Worm (Caenorhabditis elegans) whole organism, L1 larva: ENCODE measurements around the gene C53C11.2.

ENCODE experiments used
- F16B12.6 ChIP-seq: fragments of 150-350 bp; optimal IDR thresholded peaks from 2 replicates; lab custom pipeline; 2014; ENCODE audit warnings: missing biosample characterization, missing genetic modification characterization
- alr-1 ChIP-seq: fragments of 200-800 bp; sonication (Bioruptor generic); optimal IDR thresholded peaks from 2 replicates; lab custom pipeline; 2018; ENCODE audit warnings: borderline replicate concordance, mild to moderate bottlenecking, missing genetic modification characterization, missing compliant biosample characterization
- aly-2 ChIP-seq: fragments of 150-350 bp; optimal IDR thresholded peaks from 2 replicates; lab custom pipeline; 2014; ENCODE audit warnings: missing biosample characterization, missing genetic modification characterization
- ceh-8 ChIP-seq: fragments of 200-800 bp; sonication (Bioruptor generic); optimal IDR thresholded peaks from 2 replicates; lab custom pipeline; 2018; ENCODE audit warnings: mild to moderate bottlenecking, missing genetic modification characterization, moderate library complexity, missing compliant biosample characterization
- ceh-82 ChIP-seq, 3 experiments: fragments of 150-350 bp in 1 of 3; sonication (generic microtip) in 2 of 3; optimal IDR thresholded peaks; 2 replicates each; lab custom pipeline; 2014 to 2017; ENCODE audit warnings: missing biosample characterization in 3 of 3, missing genetic modification characterization in 3 of 3
- efl-1 ChIP-seq, 4 experiments: fragments of 150-350 bp; optimal IDR thresholded peaks in 3 of 4; peaks in 1 of 4; 1 replicate in 1 of 4; 2 replicates in 3 of 4; lab custom pipeline; 2014; ENCODE audit warnings: missing biosample characterization in 2 of 4, missing genetic modification characterization in 2 of 4, missing genetic modification reagents in 2 of 4
- elt-2 ChIP-seq: sonication (generic microtip); optimal IDR thresholded peaks from 2 replicates; lab custom pipeline; 2016; ENCODE audit warnings: missing genetic modification characterization, mild to moderate bottlenecking, inconsistent platforms, missing compliant biosample characterization, missing genetic modification reagents
- fkh-10 ChIP-seq: sonication (generic microtip); optimal IDR thresholded peaks from 2 replicates; lab custom pipeline; 2017; ENCODE audit warnings: missing biosample characterization, missing genetic modification reagents, missing genetic modification characterization
- fkh-4 ChIP-seq: sonication (generic microtip); optimal IDR thresholded peaks from 2 replicates; lab custom pipeline; 2016; ENCODE audit warnings: missing compliant biosample characterization, missing genetic modification characterization, borderline replicate concordance
- fkh-8 ChIP-seq: sonication (generic microtip); optimal IDR thresholded peaks from 2 replicates; lab custom pipeline; 2016; ENCODE audit warnings: mild to moderate bottlenecking, missing genetic modification characterization, missing compliant biosample characterization
- isw-1 ChIP-seq: fragments of 200-800 bp; sonication (Bioruptor generic); IDR thresholded peaks from 2 replicates; pipeline ENCODE4 v1.3.6; 2022; ENCODE audit warnings: missing genetic modification characterization, missing compliant biosample characterization
- lin-13 ChIP-seq: fragments of 150-350 bp; optimal IDR thresholded peaks from 2 replicates; lab custom pipeline; 2014; ENCODE audit warnings: missing biosample characterization, missing genetic modification reagents, missing genetic modification characterization
- lin-14 ChIP-seq: fragments of 200-800 bp; sonication (Bioruptor generic); optimal IDR thresholded peaks from 2 replicates; lab custom pipeline; 2018; ENCODE audit warnings: mild to moderate bottlenecking, missing genetic modification characterization, moderate library complexity, missing compliant biosample characterization
- lin-15B ChIP-seq: fragments of 150-350 bp; sonication (generic microtip); optimal IDR thresholded peaks from 3 replicates; lab custom pipeline; 2014; ENCODE audit warnings: missing biosample characterization, missing genetic modification characterization
- lin-35 ChIP-seq, 2 experiments: fragments of 150-350 bp; optimal IDR thresholded peaks; 2 replicates each; lab custom pipeline; 2014; ENCODE audit warnings: missing biosample characterization in 2 of 2, missing genetic modification characterization in 2 of 2, missing genetic modification reagents in 2 of 2
- lir-3 ChIP-seq: sonication (generic microtip); optimal IDR thresholded peaks from 2 replicates; lab custom pipeline; 2016; ENCODE audit warnings: mild to moderate bottlenecking, missing genetic modification characterization, moderate library complexity, missing compliant biosample characterization; ENCODE audit not compliant: poor library complexity
- mab-9 ChIP-seq: fragments of 200-800 bp; sonication (Bioruptor generic); IDR thresholded peaks from 2 replicates; pipeline ENCODE4 v1.3.6; 2022; ENCODE audit warnings: missing genetic modification reagents, missing genetic modification characterization, missing compliant biosample characterization
- mep-1 ChIP-seq: fragments of 150-350 bp; optimal IDR thresholded peaks from 2 replicates; lab custom pipeline; 2014; ENCODE audit warnings: missing biosample characterization, missing genetic modification characterization
- nhr-28 ChIP-seq: fragments of 150-350 bp; optimal IDR thresholded peaks from 2 replicates; lab custom pipeline; 2014; ENCODE audit warnings: missing biosample characterization, missing genetic modification characterization
- nhr-71 ChIP-seq: sonication (generic microtip); optimal IDR thresholded peaks from 2 replicates; lab custom pipeline; 2016; ENCODE audit warnings: mild to moderate bottlenecking, missing genetic modification characterization, moderate library complexity, missing compliant biosample characterization
- nhr-76 ChIP-seq: sonication (generic microtip); optimal IDR thresholded peaks from 2 replicates; lab custom pipeline; 2017; ENCODE audit warnings: missing biosample characterization, missing genetic modification characterization
- nhr-84 ChIP-seq: sonication (generic microtip); optimal IDR thresholded peaks from 2 replicates; lab custom pipeline; 2017; ENCODE audit warnings: missing biosample characterization, missing genetic modification characterization
- nhr-90 ChIP-seq: sonication (generic microtip); optimal IDR thresholded peaks from 2 replicates; lab custom pipeline; 2016; ENCODE audit warnings: mild to moderate bottlenecking, missing genetic modification characterization, missing compliant biosample characterization; ENCODE audit not compliant: poor library complexity
- pag-3 ChIP-seq: sonication (generic microtip); optimal IDR thresholded peaks from 2 replicates; lab custom pipeline; 2017; ENCODE audit warnings: missing genetic modification characterization, mild to moderate bottlenecking, missing compliant biosample characterization, antibody characterized with exemption, borderline replicate concordance; ENCODE audit not compliant: insufficient read depth
- pax-3 ChIP-seq: fragments of 200-800 bp; sonication (Bioruptor generic); optimal IDR thresholded peaks from 2 replicates; lab custom pipeline; 2018; ENCODE audit warnings: mild to moderate bottlenecking, missing genetic modification characterization, moderate library complexity, missing compliant biosample characterization
- pqm-1 ChIP-seq: sonication (generic microtip); optimal IDR thresholded peaks from 3 replicates; lab custom pipeline; 2017; ENCODE audit warnings: missing biosample characterization, missing genetic modification characterization
- skn-1 ChIP-seq: fragments of 150-350 bp; optimal IDR thresholded peaks from 2 replicates; lab custom pipeline; 2014; ENCODE audit warnings: missing biosample characterization, missing genetic modification characterization
- snu-23 ChIP-seq: sonication (generic microtip); optimal IDR thresholded peaks from 2 replicates; lab custom pipeline; 2016; ENCODE audit warnings: missing genetic modification characterization, missing compliant biosample characterization
- tlp-1 ChIP-seq: fragments of 150-350 bp; optimal IDR thresholded peaks from 2 replicates; lab custom pipeline; 2014; ENCODE audit warnings: missing biosample characterization, missing genetic modification characterization
- vab-15 ChIP-seq: sonication (generic microtip); optimal IDR thresholded peaks from 2 replicates; lab custom pipeline; 2017; ENCODE audit warnings: missing genotype, mild to moderate bottlenecking, missing genetic modification characterization, missing compliant biosample characterization
- xbp-1 ChIP-seq: sonication (generic microtip); optimal IDR thresholded peaks from 2 replicates; lab custom pipeline; 2016; ENCODE audit warnings: missing genetic modification characterization, missing compliant biosample characterization
- zag-1 ChIP-seq: fragments of 150-350 bp; optimal IDR thresholded peaks from 2 replicates; lab custom pipeline; 2014; ENCODE audit warnings: missing biosample characterization, missing genetic modification characterization

The C53C11.2 gene

ce11 chrX:17314948-17315347 is 21.5 kb upstream of the C53C11.2 start (continued):
- TF ChIP-seq nhr-90 (tag; lab: Kevin White, UChicago) (no peak), ceh-82 (tag; optimal IDR thresholded peaks at IDR 0.05; lab: Kevin White, UChicago) (peak; percentile 6 to 64 (median 32)), nhr-71 (tag; lab: Kevin White, UChicago) (peak; percentile 21), alr-1 (no peak), lin-35 (GFP tag; optimal IDR thresholded peaks at IDR 0.05; lab: Kevin White, UChicago) (no peak), vab-15 (tag; lab: Kevin White, UChicago) (no peak), snu-23 (GFP tag; lab: Kevin White, UChicago) (peak; percentile 26), lir-3 (tag; lab: Kevin White, UChicago) (no peak), isw-1 (GFP tag; lab: Robert Waterston, UW) (0 out of 2 replicates have a peak, but pooled peaks have one; percentile 9), nhr-84 (tag; lab: Kevin White, UChicago) (no peak), pag-3 (tag; lab: Kevin White, UChicago) (no peak), lin-14 (GFP tag; lab: Kevin White, UChicago) (peak; percentile 80), elt-2 (no peak), ceh-8 (peak; percentile 23), lin-13 (GFP tag; lab: Kevin White, UChicago) (no peak), F16B12.6 (tag; lab: Kevin White, UChicago) (no peak), mab-9 (peak; percentile 55; the same call in 1 of the 2 replicates)

ce11 chrX:17318284-17318683 is 18.2 kb upstream of the C53C11.2 start, which contains the start of gene ptr-5:
Gene ptr-5, plus strand, starts transcription at chrX:17318584.
- TF ChIP-seq fkh-8 (tag; lab: Kevin White, UChicago) (peak; percentile 74), efl-1 (optimal IDR thresholded peaks at IDR 0.05; lab: Kevin White, UChicago) (no peak), efl-1 (GFP tag; optimal IDR thresholded peaks at IDR 0.05 in 1 of 2; lab: Kevin White, UChicago) (peak in 1 of 2 experiments; percentile 27), nhr-28 (tag; lab: Kevin White, UChicago) (no peak), xbp-1 (no peak)

- TF ChIP-seq nhr-28 (tag; lab: Kevin White, UChicago) (no peak), nhr-71 (tag; lab: Kevin White, UChicago) (no peak), efl-1 (optimal IDR thresholded peaks at IDR 0.05; lab: Kevin White, UChicago) (no peak), efl-1 (GFP tag; optimal IDR thresholded peaks at IDR 0.05 in 1 of 2; lab: Kevin White, UChicago) (peak in 1 of 2 experiments; percentile 71), skn-1 (tag; lab: Kevin White, UChicago) (no peak)
- TF ChIP-seq, all 84 proteins: peak for 1
Measured at ce11 chrX:17320572-17320971, 15.9 kb upstream of the C53C11.2 start.

ce11 chrX:17324954-17325353 is 11.5 kb upstream of the C53C11.2 start:
- TF ChIP-seq pax-3 (tag; lab: Kevin White, UChicago) (no peak), lin-15B (tag; lab: Kevin White, UChicago) (no peak), tlp-1 (tag; lab: Kevin White, UChicago) (no peak), zag-1 (no peak), pqm-1 (no peak), aly-2 (tag; lab: Kevin White, UChicago) (no peak), nhr-76 (tag; lab: Kevin White, UChicago) (no peak)

ce11 chrX:17327226-17327625 is 9.2 kb upstream of the C53C11.2 start:
- TF ChIP-seq fkh-10 (GFP tag; lab: Kevin White, UChicago) (peak; percentile 62), mep-1 (no peak), fkh-4 (tag; lab: Kevin White, UChicago) (no peak), lin-14 (GFP tag; lab: Kevin White, UChicago) (peak; percentile 34)
